Fruit fly (Drosophila melanogaster): ENCODE results near the gene fu.

The fu gene

DNA sequence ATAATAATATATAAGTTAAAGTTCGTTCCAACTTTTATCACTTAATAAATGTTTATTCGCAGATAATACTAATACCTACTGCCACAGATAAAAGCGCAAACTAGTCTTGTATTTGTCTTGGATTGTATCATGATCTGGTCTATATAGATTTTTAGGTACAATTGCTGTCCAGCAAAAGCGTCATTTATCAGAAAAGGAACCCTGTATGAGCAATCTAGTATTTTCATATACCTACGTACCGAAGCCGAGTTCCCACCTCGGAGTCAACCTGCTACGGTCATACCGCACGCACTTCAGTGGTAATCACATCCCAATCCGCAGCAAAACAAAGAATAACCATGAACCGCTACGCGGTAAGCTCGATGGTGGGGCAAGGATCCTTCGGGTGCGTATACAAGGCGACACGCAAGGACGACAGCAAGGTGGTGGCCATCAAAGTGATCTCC is at the start of gene fu:
fu (plus strand) TSS at position 254 of the 446 bp plus-strand sequence.
- TF ChIP-seq CG5204 (GFP tag; optimal IDR thresholded peaks at IDR 0.05) (no peak), toe (GFP tag; optimal IDR thresholded peaks at IDR 0.05) (no peak), CG14711 (tag; optimal IDR thresholded peaks at IDR 0.05) (peak; percentile 8), bab1 (GFP tag; optimal IDR thresholded peaks at IDR 0.05) (peak; percentile 11), pad (GFP tag; optimal IDR thresholded peaks at IDR 0.05) (peak; percentile 8), Clk (GFP tag; optimal IDR thresholded peaks at IDR 0.05) (no peak), CG33017 (tag; optimal IDR thresholded peaks at IDR 0.05) (peak; percentile 26), CG11617 (GFP tag; optimal IDR thresholded peaks at IDR 0.05) (peak; percentile 54), tj (GFP tag; optimal IDR thresholded peaks at IDR 0.05) (peak; percentile 16), CG7101 (tag; optimal IDR thresholded peaks at IDR 0.05) (peak; percentile 63), Hr96 (GFP tag; optimal IDR thresholded peaks at IDR 0.05) (no peak)

DNA sequence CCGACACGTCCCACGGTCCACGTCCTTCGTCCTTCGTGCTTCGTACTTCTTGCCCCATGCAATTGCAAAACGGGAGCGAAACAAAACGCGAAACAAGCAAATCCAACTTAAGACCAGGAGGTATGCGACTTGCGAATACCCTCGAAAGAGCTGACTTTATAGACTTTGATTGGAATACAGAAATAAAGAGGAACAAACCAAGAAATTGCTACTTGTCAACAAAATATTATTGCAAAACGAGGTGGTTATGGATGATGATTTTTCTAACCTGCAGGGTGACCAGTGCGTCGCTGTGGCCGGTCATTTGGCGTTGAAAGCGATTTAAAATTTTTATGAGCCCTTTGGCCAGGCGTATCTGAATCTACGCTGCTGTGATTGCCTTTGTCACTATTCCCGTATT is 44.1 kb upstream of the fu start:
- no peak for TF ChIP-seq CG7101 (tag; optimal IDR thresholded peaks at IDR 0.05)
- no peak for TF ChIP-seq CG33017 (tag; optimal IDR thresholded peaks at IDR 0.05)
- TF ChIP-seq pad (GFP tag; optimal IDR thresholded peaks at IDR 0.05): no peak
- no peak for TF ChIP-seq Clk (GFP tag; optimal IDR thresholded peaks at IDR 0.05)
- TF ChIP-seq Hr96 (GFP tag; optimal IDR thresholded peaks at IDR 0.05): no peak

DNA sequence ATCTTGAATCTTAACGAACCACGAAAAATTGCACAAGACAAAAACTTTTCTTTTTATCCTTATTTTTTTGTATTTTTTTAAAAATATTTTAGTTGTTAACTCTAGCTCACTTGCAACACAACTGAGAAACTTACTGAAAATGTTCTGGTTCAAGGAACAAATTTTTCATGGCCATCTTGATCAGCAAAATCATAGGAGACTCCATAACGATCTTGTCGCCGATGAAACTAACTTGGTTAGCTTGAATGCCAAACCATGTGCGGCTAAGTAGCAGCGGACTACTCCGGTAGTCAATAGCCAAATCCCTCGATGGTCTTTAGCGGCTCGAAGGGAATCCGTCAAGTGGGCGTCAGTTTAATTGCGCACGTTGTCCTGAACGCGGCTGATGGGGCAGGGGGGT is 40.1 kb upstream of the fu start, which contains the start of gene CG15040:
CG15040 (minus strand) TSS at position 101 of the 400 bp plus-strand sequence.
- no peak for TF ChIP-seq bab1 (GFP tag; optimal IDR thresholded peaks at IDR 0.05)
- TF ChIP-seq CG11617 (GFP tag; optimal IDR thresholded peaks at IDR 0.05): no peak
- no peak for TF ChIP-seq CG7045 (GFP tag; optimal IDR thresholded peaks at IDR 0.05)
- no peak for TF ChIP-seq pad (GFP tag; optimal IDR thresholded peaks at IDR 0.05)
- no peak for TF ChIP-seq Hr96 (GFP tag; optimal IDR thresholded peaks at IDR 0.05)
- no peak for TF ChIP-seq CG33017 (tag; optimal IDR thresholded peaks at IDR 0.05)
- no peak for TF ChIP-seq CG5204 (GFP tag; optimal IDR thresholded peaks at IDR 0.05)
- TF ChIP-seq CG14711 (tag; optimal IDR thresholded peaks at IDR 0.05): no peak
- no peak for TF ChIP-seq CG7101 (tag; optimal IDR thresholded peaks at IDR 0.05)
- no peak for TF ChIP-seq Clk (GFP tag; optimal IDR thresholded peaks at IDR 0.05)
- TF ChIP-seq cic (GFP tag; optimal IDR thresholded peaks at IDR 0.05): no peak
- TF ChIP-seq Crg-1 (GFP tag; optimal IDR thresholded peaks at IDR 0.05): no peak
- TF ChIP-seq kay (GFP tag; ENCODE audit: borderline replicate concordance): no peak
- no peak for TF ChIP-seq tj (GFP tag; optimal IDR thresholded peaks at IDR 0.05)
- TF ChIP-seq ovo (GFP tag; optimal IDR thresholded peaks at IDR 0.05): no peak
- TF ChIP-seq CG12768 (GFP tag; optimal IDR thresholded peaks at IDR 0.05): no peak
- TF ChIP-seq cnc (optimal IDR thresholded peaks at IDR 0.05): no peak
- no peak for TF ChIP-seq Mnt (GFP tag; optimal IDR thresholded peaks at IDR 0.05)

DNA sequence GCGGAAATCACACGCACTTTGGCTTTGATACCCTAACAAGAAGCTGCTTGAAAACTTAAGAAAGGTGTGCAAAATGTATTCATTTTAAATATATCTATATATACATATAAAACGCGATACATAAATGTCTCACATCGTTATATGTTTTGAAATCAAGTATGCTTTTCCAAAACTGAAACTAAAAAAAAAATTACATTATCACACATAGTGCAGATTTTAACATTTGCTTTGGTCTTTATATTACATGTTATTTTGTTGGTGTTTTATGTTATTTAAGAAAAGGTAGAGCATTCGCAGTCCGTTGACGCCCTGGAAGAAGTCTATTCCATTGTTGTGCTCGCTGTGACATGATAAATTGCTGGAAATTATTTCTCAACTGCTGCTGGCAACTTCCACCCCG is 39.4 kb upstream of the fu start:
- no peak for TF ChIP-seq cic (GFP tag; optimal IDR thresholded peaks at IDR 0.05)
- TF ChIP-seq cnc (optimal IDR thresholded peaks at IDR 0.05): no peak
- TF ChIP-seq CG12768 (GFP tag; optimal IDR thresholded peaks at IDR 0.05): no peak
- TF ChIP-seq Hr96 (GFP tag; optimal IDR thresholded peaks at IDR 0.05): no peak
- TF ChIP-seq pad (GFP tag; optimal IDR thresholded peaks at IDR 0.05): no peak
- TF ChIP-seq CG14711 (tag; optimal IDR thresholded peaks at IDR 0.05): no peak
- TF ChIP-seq CG33017 (tag; optimal IDR thresholded peaks at IDR 0.05): no peak
- no peak for TF ChIP-seq CG1620 (GFP tag; optimal IDR thresholded peaks at IDR 0.05)
- no peak for TF ChIP-seq CG7101 (tag; optimal IDR thresholded peaks at IDR 0.05)
- no peak for TF ChIP-seq CG11617 (GFP tag; optimal IDR thresholded peaks at IDR 0.05)

DNA sequence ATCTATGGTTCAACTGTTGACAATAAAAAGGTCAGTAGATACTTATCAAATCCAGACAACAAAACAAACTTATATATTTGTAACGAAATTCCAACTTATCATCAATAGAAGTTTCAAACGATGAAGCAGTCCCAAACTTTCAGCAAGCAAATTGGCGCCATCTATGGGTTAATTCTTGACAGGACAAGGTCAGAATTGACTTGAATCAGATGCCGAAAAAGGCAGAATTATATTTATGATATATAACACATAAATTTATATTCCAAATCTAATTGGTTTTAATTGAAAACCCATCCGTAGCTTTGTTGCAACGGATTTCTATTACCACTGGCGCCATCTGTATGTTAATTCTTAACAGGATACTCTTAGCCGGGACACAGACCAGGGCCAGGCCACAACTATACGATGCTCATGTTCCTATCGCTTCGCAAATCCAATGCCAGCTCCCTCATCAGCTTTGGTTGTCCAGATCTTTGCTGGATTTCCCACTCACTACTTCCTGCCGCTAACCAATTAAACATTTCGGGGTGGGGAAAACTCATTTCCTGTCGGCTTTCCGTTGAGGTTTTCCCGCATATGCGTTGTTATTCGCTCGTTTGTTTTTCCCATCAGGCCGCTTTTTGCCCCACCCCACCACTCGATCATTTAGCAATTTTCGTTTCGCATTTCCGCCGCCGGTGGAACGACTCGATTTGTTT is 35.8 kb upstream of the fu start:
- no peak for TF ChIP-seq Clk (GFP tag; optimal IDR thresholded peaks at IDR 0.05)
- TF ChIP-seq CG14711 (tag; optimal IDR thresholded peaks at IDR 0.05): no peak
- no peak for TF ChIP-seq kay (GFP tag; ENCODE audit: borderline replicate concordance)
- TF ChIP-seq cic (GFP tag; optimal IDR thresholded peaks at IDR 0.05): no peak
- TF ChIP-seq cnc (optimal IDR thresholded peaks at IDR 0.05): no peak
- TF ChIP-seq ovo (GFP tag; optimal IDR thresholded peaks at IDR 0.05): no peak
- no peak for TF ChIP-seq CG5204 (GFP tag; optimal IDR thresholded peaks at IDR 0.05)
- TF ChIP-seq CG7045 (GFP tag; optimal IDR thresholded peaks at IDR 0.05): no peak
- TF ChIP-seq Crg-1 (GFP tag; optimal IDR thresholded peaks at IDR 0.05): no peak
- no peak for TF ChIP-seq Hr96 (GFP tag; optimal IDR thresholded peaks at IDR 0.05)

DNA sequence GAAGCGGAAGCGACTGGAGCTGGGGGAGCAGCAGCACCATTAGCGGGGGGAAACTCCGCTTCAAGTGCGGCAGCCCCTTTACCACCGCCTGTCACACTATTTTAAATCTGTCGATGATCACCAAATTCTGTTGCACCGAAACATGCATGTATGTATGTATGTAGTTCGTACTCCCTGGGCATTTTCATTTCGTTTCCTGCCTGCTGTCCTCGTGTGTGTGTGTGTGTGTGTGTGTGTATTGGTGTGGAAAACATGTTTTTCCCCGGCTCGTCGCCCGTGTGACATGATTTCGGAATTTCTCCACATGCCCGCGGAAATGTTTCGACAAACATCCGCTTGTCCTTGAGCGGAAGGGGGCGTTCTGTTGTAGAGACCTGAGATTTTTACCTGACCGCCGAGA is 30.6 kb upstream of the fu start:
- TF ChIP-seq CG14711 (tag; optimal IDR thresholded peaks at IDR 0.05) (no peak), CG1620 (GFP tag; optimal IDR thresholded peaks at IDR 0.05) (no peak), tj (GFP tag; optimal IDR thresholded peaks at IDR 0.05) (no peak), CG5204 (GFP tag; optimal IDR thresholded peaks at IDR 0.05) (no peak), toe (GFP tag; optimal IDR thresholded peaks at IDR 0.05) (no peak), Hr96 (GFP tag; optimal IDR thresholded peaks at IDR 0.05) (no peak), Crg-1 (GFP tag; optimal IDR thresholded peaks at IDR 0.05) (no peak), cic (GFP tag; optimal IDR thresholded peaks at IDR 0.05) (no peak)

DNA sequence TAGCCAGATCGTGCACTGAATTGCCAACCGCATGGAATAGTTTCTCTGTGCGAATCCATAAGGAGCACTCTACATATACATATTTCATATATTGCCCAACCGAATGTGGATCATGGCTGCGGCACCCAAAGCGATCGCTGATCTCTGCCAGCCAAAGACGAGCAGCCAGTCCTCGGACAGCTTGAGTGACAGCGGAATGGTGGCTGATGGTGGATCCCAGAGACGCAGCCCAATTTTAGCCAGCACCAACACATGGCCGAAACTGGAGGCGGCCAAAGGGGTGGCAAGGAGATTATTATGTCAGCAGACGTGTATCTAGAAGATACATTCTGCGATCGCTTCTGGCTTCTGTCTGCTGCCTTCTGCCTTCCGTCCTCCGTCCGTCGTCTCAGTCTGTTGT is 26.6 kb upstream of the fu start:
- TF ChIP-seq CG33017 (tag; optimal IDR thresholded peaks at IDR 0.05) (no peak), CG1620 (GFP tag; optimal IDR thresholded peaks at IDR 0.05) (no peak), CG14711 (tag; optimal IDR thresholded peaks at IDR 0.05) (no peak), Clk (GFP tag; optimal IDR thresholded peaks at IDR 0.05) (no peak), Crg-1 (GFP tag; optimal IDR thresholded peaks at IDR 0.05) (no peak), kay (GFP tag; ENCODE audit: borderline replicate concordance) (no peak), CG11617 (GFP tag; optimal IDR thresholded peaks at IDR 0.05) (no peak), ovo (GFP tag; optimal IDR thresholded peaks at IDR 0.05) (no peak), CG5204 (GFP tag; optimal IDR thresholded peaks at IDR 0.05) (no peak), Mnt (GFP tag; optimal IDR thresholded peaks at IDR 0.05) (no peak), Hr96 (GFP tag; optimal IDR thresholded peaks at IDR 0.05) (no peak), cic (GFP tag; optimal IDR thresholded peaks at IDR 0.05) (no peak)

Data from whole organism, adult.